Worm (Caenorhabditis elegans): ENCODE data around the gene F33G12.6.
A peak's percentile ranks its signal among the peaks of the same experiment; 100 is the strongest.

F33G12.6 gene

ce11 chrII:5032669-5033068 is 17.0 kb upstream of the F33G12.6 start (continued):
- TF ChIP-seq hrde-1 (tag; optimal IDR thresholded peaks at IDR 0.05; ENCODE audit: borderline replicate concordance) (peak; percentile 63), aptf-2 (GFP tag; conservative IDR thresholded peaks at IDR 0.05) (no peak), lag-1 (GFP tag; IDR thresholded peaks at IDR 0.05) (no peak), ccch-3 (GFP tag; optimal IDR thresholded peaks at IDR 0.05) (no peak), nfya-1 (tag; optimal IDR thresholded peaks at IDR 0.05; ENCODE audit: borderline replicate concordance, insufficient read depth) (no peak), ekl-4 (GFP tag; IDR thresholded peaks at IDR 0.05) (peak; percentile 63; the same call in 1 of the 2 replicates), F37B4.10 (GFP tag; IDR thresholded peaks at IDR 0.05) (0 out of 2 replicates have a peak, but pooled peaks have one; percentile 78), unc-62 (GFP tag; optimal IDR thresholded peaks at IDR 0.05) (no peak), tbx-9 (tag; optimal IDR thresholded peaks at IDR 0.05; ENCODE audit: borderline replicate concordance) (no peak), snpc-1.3 (tag; optimal IDR thresholded peaks at IDR 0.05; ENCODE audit: insufficient read depth) (peak; percentile 62), nhr-179 (tag; optimal IDR thresholded peaks at IDR 0.05) (no peak), dpff-1 (tag; optimal IDR thresholded peaks at IDR 0.05) (no peak), let-526 (GFP tag; IDR thresholded peaks at IDR 0.05) (no peak), F23B12.7 (tag; optimal IDR thresholded peaks at IDR 0.05; ENCODE audit: insufficient read depth) (peak; percentile 67), aptf-3 (GFP tag; IDR thresholded peaks at IDR 0.05) (0 out of 2 replicates have a peak, but pooled peaks have one; percentile 16), sptf-2 (GFP tag; optimal IDR thresholded peaks at IDR 0.05) (peak; percentile 30), ceh-100 (GFP tag; IDR thresholded peaks at IDR 0.05) (peak; percentile 70), snpc-3.4 (tag; optimal IDR thresholded peaks at IDR 0.05) (peak; percentile 62), tlf-1 (GFP tag; optimal IDR thresholded peaks at IDR 0.05) (peak; percentile 14), rpc-1 (optimal IDR thresholded peaks at IDR 0.05) (peak; percentile 87), rpc-1 (tag; optimal IDR thresholded peaks at IDR 0.05) (peak; percentile 83), T26A5.8 (tag; optimal IDR thresholded peaks at IDR 0.05) (peak; percentile 63), lin-26 (GFP tag; IDR thresholded peaks at IDR 0.05) (peak; percentile 89), F10E7.11 (tag; optimal IDR thresholded peaks at IDR 0.05) (peak; percentile 22), F49E8.2 (tag; optimal IDR thresholded peaks at IDR 0.05; ENCODE audit: insufficient read depth) (no peak), egl-18 (GFP tag; IDR thresholded peaks at IDR 0.05) (0 out of 2 replicates have a peak, but pooled peaks have one; percentile 19), madf-3 (GFP tag; IDR thresholded peaks at IDR 0.05) (no peak), lin-54 (GFP tag; optimal IDR thresholded peaks at IDR 0.05) (peak; percentile 76), egrh-3 (GFP tag; IDR thresholded peaks at IDR 0.05) (peak; percentile 39; the same call in 1 of the 2 replicates), Y95B8A.8 (GFP tag; IDR thresholded peaks at IDR 0.05) (0 out of 2 replicates have a peak, but pooled peaks have one; percentile 45), C06A6.2 (GFP tag; conservative IDR thresholded peaks at IDR 0.05) (peak; percentile 35; the same call in 1 of the 2 replicates), attf-5 (GFP tag; optimal IDR thresholded peaks at IDR 0.05) (peak; percentile 67), attf-3 (GFP tag; conservative IDR thresholded peaks at IDR 0.05) (peak; percentile 57; the same call in 1 of the 2 replicates), F22D6.2 (tag; optimal IDR thresholded peaks at IDR 0.05) (no peak), ztf-18 (tag; optimal IDR thresholded peaks at IDR 0.05) (peak; percentile 55), Y56A3A.18 (GFP tag; IDR thresholded peaks at IDR 0.05) (0 out of 2 replicates have a peak, but pooled peaks have one; percentile 37), cebp-1 (GFP tag; IDR thresholded peaks at IDR 0.05) (peak; percentile 57), cebp-1 (tag; optimal IDR thresholded peaks at IDR 0.05) (peak; percentile 69), Y67H2A.10 (GFP tag; conservative IDR thresholded peaks at IDR 0.05) (no peak), nhr-80 (tag; optimal IDR thresholded peaks at IDR 0.05) (peak; percentile 24), xnd-1 (tag; optimal IDR thresholded peaks at IDR 0.05) (no peak), nhr-27 (tag; optimal IDR thresholded peaks at IDR 0.05) (peak; percentile 74), F57C9.4 (tag; optimal IDR thresholded peaks at IDR 0.05) (no peak), ZK185.1 (tag; optimal IDR thresholded peaks at IDR 0.05; ENCODE audit: poor library complexity, severe bottlenecking) (peak; percentile 77), him-1 (tag; optimal IDR thresholded peaks at IDR 0.05) (peak; percentile 38), ztf-28 (GFP tag; IDR thresholded peaks at IDR 0.05) (0 out of 2 replicates have a peak, but pooled peaks have one; percentile 14), Y79H2A.3 (GFP tag; conservative IDR thresholded peaks at IDR 0.05) (peak; percentile 45; the same call in 1 of the 2 replicates), F57A8.1 (GFP tag; optimal IDR thresholded peaks at IDR 0.05) (no peak)

All from whole organism, young adult.